Worm (Caenorhabditis elegans): Measurements from ENCODE around the gene F57G12.1.

DNA sequence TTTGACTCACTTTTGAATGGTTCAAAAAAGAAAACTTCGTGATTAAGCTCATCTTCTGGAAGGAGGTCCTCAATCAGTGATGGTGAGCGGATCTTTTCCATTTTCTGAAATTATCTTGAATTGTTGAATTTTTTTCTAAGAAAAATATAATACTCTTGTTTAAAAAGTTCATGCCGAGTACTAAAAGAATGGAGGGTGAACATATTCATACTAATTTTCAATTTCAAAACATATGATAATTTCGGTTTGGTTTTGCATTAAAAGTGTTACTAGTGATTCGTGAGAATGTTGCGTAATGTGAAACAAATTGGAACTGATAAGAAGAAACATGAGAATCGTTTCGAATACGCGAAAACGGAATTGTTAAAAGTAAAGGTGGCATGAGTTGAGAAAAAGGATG, 30.4 kb downstream of the F57G12.1 start, which contains the start of gene lyst-1:
- TF ChIP-seq ama-1 (optimal IDR thresholded peaks at IDR 0.05) = no peak
- TF ChIP-seq ets-7 (tag; optimal IDR thresholded peaks at IDR 0.05) = no peak
- TF ChIP-seq tra-4 (tag; optimal IDR thresholded peaks at IDR 0.05) = no peak
- TF ChIP-seq tbx-37 (GFP tag; conservative IDR thresholded peaks at IDR 0.05) = no peak
- no peak for TF ChIP-seq pes-1 (GFP tag; IDR thresholded peaks at IDR 0.05)
- no peak for TF ChIP-seq aly-1 (tag; optimal IDR thresholded peaks at IDR 0.05)
- no peak for TF ChIP-seq ceh-36 (tag; optimal IDR thresholded peaks at IDR 0.05)

Measured in whole organism, early embryonic.